Fruit fly (Drosophila melanogaster) whole organism, embryonic: ENCODE measurements around the gene CG13367.

Experiments used
- B-H2 ChIP-seq: fragments of 200-800 bp; sonication (Bioruptor generic); optimal IDR thresholded peaks from 2 replicates; lab custom pipeline; 2018; ENCODE audit warnings: missing biosample characterization, mild to moderate bottlenecking, missing genetic modification characterization
- CG10147 ChIP-seq: fragments of 200-800 bp; sonication (Bioruptor generic); optimal IDR thresholded peaks from 2 replicates; lab custom pipeline; 2019; ENCODE audit warnings: missing biosample characterization, mild to moderate bottlenecking, missing genetic modification characterization, moderate library complexity
- CG10543 ChIP-seq: fragments of 200-800 bp; sonication (Bioruptor generic); optimal IDR thresholded peaks from 3 replicates; lab custom pipeline; 2017; ENCODE audit warnings: missing biosample characterization, mild to moderate bottlenecking, missing genetic modification characterization, moderate library complexity
- CG11456 ChIP-seq: fragments of 200-800 bp; sonication (Bioruptor generic); IDR thresholded peaks from 3 replicates; pipeline ENCODE4 v1.3.6; 2022; ENCODE audit warnings: missing biosample characterization, missing genetic modification characterization
- CG11695 ChIP-seq: fragments of 200-800 bp; sonication (Bioruptor generic); IDR thresholded peaks from 3 replicates; pipeline ENCODE4 v1.3.6; 2022; ENCODE audit warnings: missing biosample characterization, missing genetic modification characterization
- CG13894 ChIP-seq: fragments of 200-800 bp; sonication (Bioruptor generic); optimal IDR thresholded peaks from 3 replicates; lab custom pipeline; 2018; ENCODE audit warnings: missing biosample characterization, mild to moderate bottlenecking, missing genetic modification characterization, moderate library complexity
- CG14050 ChIP-seq: fragments of 200-800 bp; sonication (Bioruptor generic); IDR thresholded peaks from 3 replicates; pipeline ENCODE4 v1.3.6; 2022; ENCODE audit warnings: missing biosample characterization, missing genetic modification characterization
- CG14710 ChIP-seq: fragments of 200-800 bp; sonication (Bioruptor generic); optimal IDR thresholded peaks from 3 replicates; lab custom pipeline; 2019; ENCODE audit warnings: missing biosample characterization, mild to moderate bottlenecking, missing genetic modification characterization, moderate library complexity
- CG15601 ChIP-seq: fragments of 200-800 bp; sonication (Bioruptor generic); optimal IDR thresholded peaks from 3 replicates; lab custom pipeline; 2019; ENCODE audit warnings: missing biosample characterization, mild to moderate bottlenecking, missing genetic modification characterization, moderate library complexity
- CG1647 ChIP-seq: fragments of 200-800 bp; sonication (Bioruptor generic); optimal IDR thresholded peaks from 3 replicates; lab custom pipeline; 2016; ENCODE audit warnings: missing biosample characterization, missing genetic modification characterization
- CG17361 ChIP-seq: fragments of 200-800 bp; sonication (Bioruptor generic); IDR thresholded peaks from 3 replicates; pipeline ENCODE4 v1.3.6; 2022; ENCODE audit warnings: missing biosample characterization, missing genetic modification characterization
- CG17829 ChIP-seq: fragments of 200-800 bp; optimal IDR thresholded peaks from 2 replicates; lab custom pipeline; 2019; ENCODE audit warnings: missing biosample characterization, mild to moderate bottlenecking, missing genetic modification characterization, moderate library complexity
- CG1792 ChIP-seq: fragments of 200-800 bp; sonication (Bioruptor generic); optimal IDR thresholded peaks from 2 replicates; lab custom pipeline; 2016; ENCODE audit warnings: missing biosample characterization, missing genetic modification characterization
- CG18764 ChIP-seq: fragments of 200-800 bp; sonication (Bioruptor generic); optimal IDR thresholded peaks from 3 replicates; lab custom pipeline; 2016; ENCODE audit warnings: missing biosample characterization, missing genetic modification characterization
- CG2129 ChIP-seq: fragments of 200-800 bp; sonication (Bioruptor generic); IDR thresholded peaks from 2 replicates; pipeline ENCODE4 v1.3.6; 2022; ENCODE audit warnings: missing biosample characterization, missing genetic modification characterization; ENCODE audit not compliant: partially characterized antibody
- CG32532 ChIP-seq: fragments of 200-800 bp; sonication (Bioruptor generic); IDR thresholded peaks from 2 replicates; pipeline ENCODE4 v1.3.6; 2022; ENCODE audit warnings: missing biosample characterization, missing genetic modification characterization
- CG3407 ChIP-seq: fragments of 200-800 bp; sonication (Bioruptor generic); optimal IDR thresholded peaks from 2 replicates; lab custom pipeline; 2018; ENCODE audit warnings: missing biosample characterization, mild to moderate bottlenecking, missing genetic modification characterization
- CG4404 ChIP-seq: fragments of 200-800 bp; sonication (Bioruptor generic); IDR thresholded peaks from 2 replicates; pipeline ENCODE4 v1.3.6; 2022; ENCODE audit warnings: missing biosample characterization, missing genetic modification characterization
- CG4617 ChIP-seq: fragments of 200-800 bp; sonication (Bioruptor generic); optimal IDR thresholded peaks from 3 replicates; lab custom pipeline; 2016; ENCODE audit warnings: missing biosample characterization, missing genetic modification characterization, borderline replicate concordance
- CG7786 ChIP-seq: fragments of 200-800 bp; sonication (Bioruptor generic); optimal IDR thresholded peaks from 2 replicates; lab custom pipeline; 2016; ENCODE audit warnings: missing biosample characterization, missing genetic modification characterization
- CG9609 ChIP-seq: fragments of 200-800 bp; sonication (Bioruptor generic); optimal IDR thresholded peaks from 3 replicates; lab custom pipeline; 2016; ENCODE audit warnings: missing biosample characterization, missing genetic modification characterization
- CHES-1-like ChIP-seq: fragments of 200-800 bp; sonication (Bioruptor generic); optimal IDR thresholded peaks from 2 replicates; lab custom pipeline; 2016; ENCODE audit warnings: missing biosample characterization, missing genetic modification characterization
- D19B ChIP-seq: fragments of 200-800 bp; sonication (Bioruptor generic); optimal IDR thresholded peaks from 2 replicates; lab custom pipeline; 2017; ENCODE audit warnings: missing biosample characterization, mild to moderate bottlenecking, missing genetic modification characterization
- Dad ChIP-seq: fragments of 200-800 bp; sonication (Bioruptor generic); optimal IDR thresholded peaks from 3 replicates; lab custom pipeline; 2016; ENCODE audit warnings: missing biosample characterization, missing genetic modification characterization
- Dek ChIP-seq: fragments of 200-800 bp; sonication (Bioruptor generic); optimal IDR thresholded peaks from 3 replicates; lab custom pipeline; 2019; ENCODE audit warnings: missing biosample characterization, mild to moderate bottlenecking, missing genetic modification characterization, moderate library complexity
- Dll ChIP-seq: fragments of 200-800 bp; sonication (Bioruptor generic); IDR thresholded peaks from 4 replicates; pipeline ENCODE4 v1.3.6; 2022; ENCODE audit warnings: missing biosample characterization, missing genetic modification characterization; ENCODE audit not compliant: partially characterized antibody
- Doc3 ChIP-seq: fragments of 200-800 bp; sonication (Bioruptor generic); IDR thresholded peaks from 3 replicates; pipeline ENCODE4 v1.3.6; 2022; ENCODE audit warnings: missing biosample characterization, missing genetic modification characterization; ENCODE audit not compliant: partially characterized antibody
- Hr51 ChIP-seq, 2 experiments: fragments of 200-800 bp; sonication (Bioruptor generic); optimal IDR thresholded peaks; 2 replicates in 1 of 2; 3 replicates in 1 of 2; lab custom pipeline; 2016 to 2018; ENCODE audit warnings: missing biosample characterization in 2 of 2, missing genetic modification characterization in 2 of 2, mild to moderate bottlenecking in 1 of 2, moderate library complexity in 1 of 2
- Jarid2 ChIP-seq: fragments of 200-800 bp; sonication (Bioruptor generic); optimal IDR thresholded peaks from 3 replicates; lab custom pipeline; 2017; ENCODE audit warnings: mild to moderate bottlenecking, missing biosample characterization, missing genetic modification reagents, missing genetic modification characterization
- NC2β ChIP-seq: fragments of 200-800 bp; sonication (Bioruptor generic); optimal IDR thresholded peaks from 2 replicates; lab custom pipeline; 2016; ENCODE audit warnings: missing biosample characterization, missing genetic modification characterization
- Xbp1 ChIP-seq: fragments of 200-800 bp; sonication (Bioruptor generic); optimal IDR thresholded peaks from 3 replicates; lab custom pipeline; 2016; ENCODE audit warnings: missing biosample characterization, mild to moderate bottlenecking, missing genetic modification characterization
- ase ChIP-seq: fragments of 200-800 bp; sonication (Bioruptor generic); IDR thresholded peaks from 3 replicates; pipeline ENCODE4 v1.3.6; 2022; ENCODE audit warnings: missing biosample characterization, missing genetic modification characterization
- bab2 ChIP-seq: fragments of 200-800 bp; sonication (Bioruptor generic); optimal IDR thresholded peaks from 2 replicates; lab custom pipeline; 2016; ENCODE audit warnings: missing biosample characterization, missing genetic modification characterization
- dpn ChIP-seq, 2 experiments: fragments of 200-800 bp; sonication (Bioruptor generic); optimal IDR thresholded peaks; 3 replicates each; lab custom pipeline; 2016; ENCODE audit warnings: missing biosample characterization in 2 of 2, missing genetic modification characterization in 2 of 2
- dysf ChIP-seq: fragments of 200-800 bp; sonication (Bioruptor generic); IDR thresholded peaks from 3 replicates; pipeline ENCODE4 v1.3.6; 2022; ENCODE audit warnings: missing biosample characterization, missing genetic modification characterization
- en ChIP-seq: fragments of 200-800 bp; sonication (Bioruptor generic); optimal IDR thresholded peaks from 2 replicates; lab custom pipeline; 2016; ENCODE audit warnings: missing biosample characterization, missing genetic modification characterization
- fd3F ChIP-seq: fragments of 200-800 bp; sonication (Bioruptor generic); optimal IDR thresholded peaks from 2 replicates; lab custom pipeline; 2018; ENCODE audit warnings: missing biosample characterization, mild to moderate bottlenecking, missing genetic modification characterization, moderate library complexity
- fu2 ChIP-seq: fragments of 200-800 bp; sonication (Bioruptor generic); optimal IDR thresholded peaks from 2 replicates; lab custom pipeline; 2016; ENCODE audit warnings: missing biosample characterization, missing genetic modification characterization
- her ChIP-seq: fragments of 200-800 bp; sonication (Bioruptor generic); optimal IDR thresholded peaks from 2 replicates; lab custom pipeline; 2016; ENCODE audit warnings: missing biosample characterization, missing genetic modification characterization
- luna ChIP-seq: fragments of 200-800 bp; sonication (Bioruptor generic); optimal IDR thresholded peaks from 2 replicates; lab custom pipeline; 2016; ENCODE audit warnings: missing biosample characterization, missing genetic modification characterization
- nerfin-2 ChIP-seq: fragments of 200-800 bp; sonication (Bioruptor generic); IDR thresholded peaks from 2 replicates; pipeline ENCODE4 v1.3.6; 2022; ENCODE audit warnings: missing biosample characterization, missing genetic modification characterization; ENCODE audit not compliant: partially characterized antibody
- pan ChIP-seq, 4 experiments: fragments of >200 bp in 3 of 4; fragments of 200-800 bp in 1 of 4; sonication (Bioruptor generic) in 1 of 4; optimal IDR thresholded peaks in 3 of 4; IDR thresholded peaks in 1 of 4; 2 replicates each; pipeline versions ENCODE4 v1.3.6 to Lab custom; 2017 to 2022; ENCODE audit warnings: missing biosample characterization in 2 of 4, missing genetic modification characterization in 2 of 4, mixed read lengths in 1 of 4
- pum ChIP-seq: fragments of 200-800 bp; sonication (Bioruptor generic); optimal IDR thresholded peaks from 2 replicates; lab custom pipeline; 2016; ENCODE audit warnings: missing biosample characterization, missing genetic modification characterization
- ranshi ChIP-seq: fragments of 200-800 bp; sonication (Bioruptor generic); IDR thresholded peaks from 2 replicates; pipeline ENCODE4 v1.3.6; 2022; ENCODE audit warnings: missing biosample characterization, missing genetic modification characterization
- ssp ChIP-seq: fragments of 200-800 bp; sonication (Bioruptor generic); IDR thresholded peaks from 2 replicates; pipeline ENCODE4 v1.3.6; 2022; ENCODE audit warnings: missing biosample characterization, missing genetic modification characterization
- tap ChIP-seq: fragments of 200-800 bp; optimal IDR thresholded peaks from 3 replicates; lab custom pipeline; 2019; ENCODE audit warnings: missing biosample characterization, mild to moderate bottlenecking, missing genetic modification characterization, moderate library complexity
- vfl ChIP-seq: fragments of 200-800 bp; sonication (Bioruptor generic); optimal IDR thresholded peaks from 2 replicates; lab custom pipeline; 2016; ENCODE audit warnings: missing biosample characterization, missing genetic modification characterization
- vvl ChIP-seq: fragments of 200-800 bp; sonication (Bioruptor generic); IDR thresholded peaks from 2 replicates; pipeline ENCODE4 v1.3.6; 2022; ENCODE audit warnings: missing biosample characterization, missing genetic modification characterization
- zfh2 ChIP-seq: fragments of 200-800 bp; sonication (Bioruptor generic); optimal IDR thresholded peaks from 2 replicates; lab custom pipeline; 2016; ENCODE audit warnings: missing biosample characterization, missing genetic modification characterization

The CG13367 gene

dm6 chrX:621132-621555 is 23.4 kb upstream of the CG13367 start, which contains the start of the genes CG13365 and Vsp37A (continued):
- TF ChIP-seq fu2 (GFP tag; lab: Kevin White, UChicago): peak; percentile 25
- TF ChIP-seq CHES-1-like: peak; percentile 64
- TF ChIP-seq fd3F (GFP tag; lab: Kevin White, UChicago): no peak
- peak; percentile 29; the same call in 1 of the 2 replicates for TF ChIP-seq CG4404
- TF ChIP-seq CG9609 (GFP tag; lab: Kevin White, UChicago): peak; percentile 22
- peak; percentile 4 for TF ChIP-seq Dek (tag; lab: Kevin White, UChicago)
- TF ChIP-seq Dad (GFP tag; lab: Kevin White, UChicago): peak; percentile 10
- TF ChIP-seq pan (optimal IDR thresholded peaks at IDR 0.05; lab: Kevin White, UChicago): no peak
- peak in 1 of 2 experiments; percentile 32 for TF ChIP-seq pan (GFP tag; optimal IDR thresholded peaks at IDR 0.05 in 1 of 2, IDR thresholded peaks at IDR 0.05 in 1 of 2)
- TF ChIP-seq dysf (GFP tag; lab: Robert Waterston, UW): no peak; the same call in 2 of the 3 replicates
- TF ChIP-seq luna (GFP tag; lab: Kevin White, UChicago): no peak
- peak; percentile 49; the same call in 2 of the 4 replicates for TF ChIP-seq Dll (GFP tag; lab: Robert Waterston, UW)
- no peak for TF ChIP-seq Doc3 (GFP tag; lab: Robert Waterston, UW)
- peak; percentile 41 for TF ChIP-seq B-H2 (GFP tag; lab: Kevin White, UChicago)
- peak; percentile 29 for TF ChIP-seq CG10147 (GFP tag; lab: Kevin White, UChicago)
- TF ChIP-seq D19B (GFP tag; lab: Kevin White, UChicago): no peak
- TF ChIP-seq dpn (GFP tag; optimal IDR thresholded peaks at IDR 0.05; lab: Kevin White, UChicago): peak; percentile 36 to 63
- TF ChIP-seq CG11695 (GFP tag; lab: Robert Waterston, UW): 0 out of 3 replicates have a peak, but pooled peaks have one; percentile 41
- TF ChIP-seq CG13894 (tag; lab: Kevin White, UChicago): peak; percentile 40
- 0 out of 3 replicates have a peak, but pooled peaks have one; percentile 46 for TF ChIP-seq CG11456 (GFP tag; lab: Robert Waterston, UW)
- TF ChIP-seq bab2 (GFP tag; lab: Kevin White, UChicago): peak; percentile 64
- TF ChIP-seq vvl: peak; percentile 25; the same call in 1 of the 2 replicates
- TF ChIP-seq NC2β (GFP tag; lab: Kevin White, UChicago): no peak
- TF ChIP-seq CG17829: peak; percentile 86
- TF ChIP-seq CG14710 (tag; lab: Kevin White, UChicago): peak; percentile 74
- peak; percentile 50 for TF ChIP-seq Xbp1 (GFP tag; lab: Kevin White, UChicago)
- no peak for TF ChIP-seq CG2129 (GFP tag; lab: Robert Waterston, UW)
- TF ChIP-seq nerfin-2 (GFP tag; lab: Robert Waterston, UW): no peak
- peak; percentile 38 for TF ChIP-seq her (GFP tag; lab: Kevin White, UChicago)
- TF ChIP-seq CG4617 (GFP tag; lab: Kevin White, UChicago): peak; percentile 55
- peak; percentile 71 for TF ChIP-seq CG17361
- peak; percentile 35 for TF ChIP-seq CG3407 (GFP tag; lab: Kevin White, UChicago)
- no peak for TF ChIP-seq en
- TF ChIP-seq CG7786: peak; percentile 52
- no peak for TF ChIP-seq ranshi (GFP tag; lab: Robert Waterston, UW)
- TF ChIP-seq CG32532 (GFP tag; lab: Robert Waterston, UW): peak; percentile 35; the same call in 1 of the 2 replicates
- TF ChIP-seq ssp (GFP tag; lab: Robert Waterston, UW): no peak
- peak; percentile 65 for TF ChIP-seq CG10543
- TF ChIP-seq Hr51 (GFP tag; optimal IDR thresholded peaks at IDR 0.05; lab: Kevin White, UChicago): peak; percentile 31 to 48
- TF ChIP-seq ase (GFP tag; lab: Robert Waterston, UW): peak; percentile 16; the same call in 1 of the 3 replicates
- peak; percentile 38 for TF ChIP-seq CG15601 (tag; lab: Kevin White, UChicago)
- peak; percentile 37 for TF ChIP-seq pum (GFP tag; lab: Kevin White, UChicago)
- TF ChIP-seq Jarid2 (GFP tag; lab: Kevin White, UChicago): no peak
- peak; percentile 4 for TF ChIP-seq CG18764 (GFP tag; lab: Kevin White, UChicago)
- TF ChIP-seq CG14050: no peak
- no peak for TF ChIP-seq tap (tag; lab: Kevin White, UChicago)
- TF ChIP-seq vfl (GFP tag; lab: Kevin White, UChicago): peak; percentile 31
- peak; percentile 67 for TF ChIP-seq CG1792 (GFP tag; lab: Kevin White, UChicago)
- peak; percentile 39 for TF ChIP-seq CG1647 (GFP tag; lab: Kevin White, UChicago)
- peak; percentile 51 for TF ChIP-seq zfh2 (GFP tag; lab: Kevin White, UChicago)
